Worm (Caenorhabditis elegans) whole organism, L1 larva: ENCODE data around the gene F09B12.7.
A peak's percentile ranks its signal among the peaks of the same experiment; 100 is the strongest.

Source experiments
- C04F5.9 ChIP-seq: sonication (generic microtip); optimal IDR thresholded peaks from 2 replicates; lab custom pipeline; 2016; ENCODE audit warnings: missing genetic modification characterization, missing compliant biosample characterization
- C34B4.2 ChIP-seq: sonication (generic microtip); optimal IDR thresholded peaks from 2 replicates; lab custom pipeline; 2017; ENCODE audit warnings: mild to moderate bottlenecking, missing genetic modification characterization, missing compliant biosample characterization
- F16B12.6 ChIP-seq: fragments of 150-350 bp; optimal IDR thresholded peaks from 2 replicates; lab custom pipeline; 2014; ENCODE audit warnings: missing biosample characterization, missing genetic modification characterization
- Y116A8C.19 ChIP-seq: sonication (generic microtip); optimal IDR thresholded peaks from 2 replicates; lab custom pipeline; 2016; ENCODE audit warnings: missing compliant biosample characterization, missing genetic modification characterization, borderline replicate concordance
- aly-2 ChIP-seq: fragments of 150-350 bp; optimal IDR thresholded peaks from 2 replicates; lab custom pipeline; 2014; ENCODE audit warnings: missing biosample characterization, missing genetic modification characterization
- blmp-1 ChIP-seq: fragments of 150-350 bp; optimal IDR thresholded peaks from 2 replicates; lab custom pipeline; 2014; ENCODE audit warnings: missing biosample characterization, missing genetic modification characterization
- ceh-63 ChIP-seq: fragments of 200-800 bp; sonication (Bioruptor generic); optimal IDR thresholded peaks from 2 replicates; lab custom pipeline; 2018; ENCODE audit warnings: mild to moderate bottlenecking, missing genetic modification characterization, missing compliant biosample characterization
- ceh-82 ChIP-seq, 3 experiments: fragments of 150-350 bp in 1 of 3; sonication (generic microtip) in 2 of 3; optimal IDR thresholded peaks; 2 replicates each; lab custom pipeline; 2014 to 2017; ENCODE audit warnings: missing biosample characterization in 3 of 3, missing genetic modification characterization in 3 of 3
- ces-1 ChIP-seq: fragments of 150-350 bp; optimal IDR thresholded peaks from 2 replicates; lab custom pipeline; 2014; ENCODE audit warnings: missing biosample characterization, missing genetic modification reagents, missing genetic modification characterization
- dpl-1 ChIP-seq, 3 experiments: fragments of 150-350 bp in 2 of 3; sonication (generic microtip) in 1 of 3; optimal IDR thresholded peaks; 2 replicates each; lab custom pipeline; 2014 to 2017; ENCODE audit warnings: missing biosample characterization in 3 of 3, missing genetic modification characterization in 3 of 3, missing genetic modification reagents in 3 of 3
- dsc-1 ChIP-seq: sonication (generic microtip); optimal IDR thresholded peaks from 2 replicates; lab custom pipeline; 2016; ENCODE audit warnings: mild to moderate bottlenecking, missing genetic modification characterization, missing compliant biosample characterization
- efl-1 ChIP-seq, 4 experiments: fragments of 150-350 bp; optimal IDR thresholded peaks in 3 of 4; peaks in 1 of 4; 1 replicate in 1 of 4; 2 replicates in 3 of 4; lab custom pipeline; 2014; ENCODE audit warnings: missing biosample characterization in 2 of 4, missing genetic modification characterization in 2 of 4, missing genetic modification reagents in 2 of 4
- efl-3 ChIP-seq: fragments of 200-800 bp; sonication (Bioruptor generic); optimal IDR thresholded peaks from 2 replicates; lab custom pipeline; 2018; ENCODE audit warnings: mild to moderate bottlenecking, missing genetic modification characterization, missing compliant biosample characterization
- egl-13 ChIP-seq: sonication (generic microtip); optimal IDR thresholded peaks from 2 replicates; lab custom pipeline; 2016; ENCODE audit warnings: missing genotype, missing genetic modification reagents, missing genetic modification characterization, missing compliant biosample characterization
- egl-27 ChIP-seq, 2 experiments: fragments of 150-350 bp in 1 of 2; sonication (generic microtip); optimal IDR thresholded peaks; 3 replicates each; lab custom pipeline; 2017 to 2018; ENCODE audit warnings: missing biosample characterization in 2 of 2, missing genetic modification characterization in 2 of 2, missing genetic modification reagents in 2 of 2
- fkh-10 ChIP-seq: sonication (generic microtip); optimal IDR thresholded peaks from 2 replicates; lab custom pipeline; 2017; ENCODE audit warnings: missing biosample characterization, missing genetic modification reagents, missing genetic modification characterization
- fos-1 ChIP-seq: fragments of 150-350 bp; optimal IDR thresholded peaks from 2 replicates; lab custom pipeline; 2014; ENCODE audit warnings: missing biosample characterization, missing genetic modification characterization
- hlh-4 ChIP-seq: sonication (generic microtip); optimal IDR thresholded peaks from 2 replicates; lab custom pipeline; 2016; ENCODE audit warnings: mild to moderate bottlenecking, missing genetic modification characterization, missing compliant biosample characterization
- irx-1 ChIP-seq: sonication (generic microtip); optimal IDR thresholded peaks from 2 replicates; lab custom pipeline; 2016; ENCODE audit warnings: missing genetic modification characterization, missing compliant biosample characterization
- isw-1 ChIP-seq: fragments of 200-800 bp; sonication (Bioruptor generic); IDR thresholded peaks from 2 replicates; pipeline ENCODE4 v1.3.6; 2022; ENCODE audit warnings: missing genetic modification characterization, missing compliant biosample characterization
- jun-1 ChIP-seq: fragments of 150-350 bp; optimal IDR thresholded peaks from 2 replicates; lab custom pipeline; 2014; ENCODE audit warnings: missing biosample characterization, missing genetic modification reagents, missing genetic modification characterization
- lin-14 ChIP-seq: fragments of 200-800 bp; sonication (Bioruptor generic); optimal IDR thresholded peaks from 2 replicates; lab custom pipeline; 2018; ENCODE audit warnings: mild to moderate bottlenecking, missing genetic modification characterization, moderate library complexity, missing compliant biosample characterization
- lin-39 ChIP-seq: fragments of 150-350 bp; optimal IDR thresholded peaks from 2 replicates; lab custom pipeline; 2014; ENCODE audit warnings: missing biosample characterization, missing genetic modification reagents, missing genetic modification characterization
- lir-3 ChIP-seq: sonication (generic microtip); optimal IDR thresholded peaks from 2 replicates; lab custom pipeline; 2016; ENCODE audit warnings: mild to moderate bottlenecking, missing genetic modification characterization, moderate library complexity, missing compliant biosample characterization; ENCODE audit not compliant: poor library complexity
- lsy-2 ChIP-seq, 2 experiments: fragments of 150-350 bp; optimal IDR thresholded peaks; 2 replicates each; lab custom pipeline; 2014; ENCODE audit warnings: missing biosample characterization in 2 of 2, missing genetic modification characterization in 2 of 2
- mep-1 ChIP-seq: fragments of 150-350 bp; optimal IDR thresholded peaks from 2 replicates; lab custom pipeline; 2014; ENCODE audit warnings: missing biosample characterization, missing genetic modification characterization
- nhr-19 ChIP-seq: fragments of 200-800 bp; sonication (Bioruptor generic); conservative IDR thresholded peaks from 2 replicates; pipeline ENCODE4 v1.3.6; 2022; ENCODE audit warnings: missing genetic modification characterization, missing compliant biosample characterization
- nhr-20 ChIP-seq: sonication (generic microtip); optimal IDR thresholded peaks from 2 replicates; lab custom pipeline; 2016; ENCODE audit warnings: mild to moderate bottlenecking, missing genetic modification characterization, missing compliant biosample characterization
- nhr-237 ChIP-seq: fragments of 150-350 bp; optimal IDR thresholded peaks from 2 replicates; lab custom pipeline; 2014; ENCODE audit warnings: missing biosample characterization, missing genetic modification characterization
- nhr-71 ChIP-seq: sonication (generic microtip); optimal IDR thresholded peaks from 2 replicates; lab custom pipeline; 2016; ENCODE audit warnings: mild to moderate bottlenecking, missing genetic modification characterization, moderate library complexity, missing compliant biosample characterization
- nhr-84 ChIP-seq: sonication (generic microtip); optimal IDR thresholded peaks from 2 replicates; lab custom pipeline; 2017; ENCODE audit warnings: missing biosample characterization, missing genetic modification characterization
- nhr-90 ChIP-seq: sonication (generic microtip); optimal IDR thresholded peaks from 2 replicates; lab custom pipeline; 2016; ENCODE audit warnings: mild to moderate bottlenecking, missing genetic modification characterization, missing compliant biosample characterization; ENCODE audit not compliant: poor library complexity
- pag-3 ChIP-seq: sonication (generic microtip); optimal IDR thresholded peaks from 2 replicates; lab custom pipeline; 2017; ENCODE audit warnings: missing genetic modification characterization, mild to moderate bottlenecking, missing compliant biosample characterization, antibody characterized with exemption, borderline replicate concordance; ENCODE audit not compliant: insufficient read depth
- pax-3 ChIP-seq: fragments of 200-800 bp; sonication (Bioruptor generic); optimal IDR thresholded peaks from 2 replicates; lab custom pipeline; 2018; ENCODE audit warnings: mild to moderate bottlenecking, missing genetic modification characterization, moderate library complexity, missing compliant biosample characterization
- rnt-1 ChIP-seq: sonication (generic microtip); optimal IDR thresholded peaks from 2 replicates; lab custom pipeline; 2016; ENCODE audit warnings: mild to moderate bottlenecking, missing genetic modification characterization, moderate library complexity, missing compliant biosample characterization
- skn-1 ChIP-seq: fragments of 150-350 bp; optimal IDR thresholded peaks from 2 replicates; lab custom pipeline; 2014; ENCODE audit warnings: missing biosample characterization, missing genetic modification characterization
- swsn-7 ChIP-seq: sonication (generic microtip); optimal IDR thresholded peaks from 2 replicates; lab custom pipeline; 2016; ENCODE audit warnings: missing genetic modification characterization, missing compliant biosample characterization
- unc-30 ChIP-seq: sonication (generic microtip); optimal IDR thresholded peaks from 2 replicates; lab custom pipeline; 2017; ENCODE audit warnings: missing biosample characterization, missing genetic modification characterization
- unc-62 ChIP-seq: fragments of 150-350 bp; optimal IDR thresholded peaks from 2 replicates; lab custom pipeline; 2014; ENCODE audit warnings: missing biosample characterization, missing genetic modification reagents, missing genetic modification characterization
- unc-98 ChIP-seq: fragments of 200-800 bp; sonication (Bioruptor generic); IDR thresholded peaks from 2 replicates; pipeline ENCODE4 v1.3.6; 2022; ENCODE audit warnings: missing genetic modification characterization, missing compliant biosample characterization
- vab-15 ChIP-seq: sonication (generic microtip); optimal IDR thresholded peaks from 2 replicates; lab custom pipeline; 2017; ENCODE audit warnings: missing genotype, mild to moderate bottlenecking, missing genetic modification characterization, missing compliant biosample characterization
- zip-4 ChIP-seq: fragments of 200-800 bp; sonication (Bioruptor generic); optimal IDR thresholded peaks from 2 replicates; lab custom pipeline; 2018; ENCODE audit warnings: mild to moderate bottlenecking, missing genetic modification characterization, moderate library complexity, missing compliant biosample characterization
- ztf-11 ChIP-seq, 2 experiments: sonication (generic microtip); optimal IDR thresholded peaks; 2 replicates each; lab custom pipeline; 2016 to 2017; ENCODE audit warnings: missing genetic modification characterization in 2 of 2, missing biosample characterization in 1 of 2, missing compliant biosample characterization in 1 of 2
- ztf-4 ChIP-seq: fragments of 150-350 bp; optimal IDR thresholded peaks from 2 replicates; lab custom pipeline; 2014; ENCODE audit warnings: missing biosample characterization, missing genetic modification characterization

F09B12.7 gene

ce11 chrX:15050006-15050405 lies 44.9 kb downstream of the F09B12.7 start:
- TF ChIP-seq efl-1 (optimal IDR thresholded peaks at IDR 0.05; lab: Kevin White, UChicago) (no peak), efl-1 (GFP tag; optimal IDR thresholded peaks at IDR 0.05 in 1 of 2; lab: Kevin White, UChicago) (no peak), efl-3 (GFP tag; lab: Kevin White, UChicago) (no peak), aly-2 (tag; lab: Kevin White, UChicago) (no peak), jun-1 (no peak), ces-1 (no peak), lin-14 (GFP tag; lab: Kevin White, UChicago) (no peak), lsy-2 (tag; optimal IDR thresholded peaks at IDR 0.05; lab: Kevin White, UChicago) (no peak), isw-1 (GFP tag; lab: Robert Waterston, UW) (no peak), ceh-82 (tag; optimal IDR thresholded peaks at IDR 0.05; lab: Kevin White, UChicago) (no peak), fos-1 (tag; lab: Kevin White, UChicago) (no peak), ztf-11 (tag; optimal IDR thresholded peaks at IDR 0.05; lab: Kevin White, UChicago) (no peak), dpl-1 (GFP tag; optimal IDR thresholded peaks at IDR 0.05; lab: Kevin White, UChicago) (no peak), nhr-84 (no peak), Y116A8C.19 (tag; lab: Kevin White, UChicago) (no peak), swsn-7 (no peak), vab-15 (tag; lab: Kevin White, UChicago) (no peak)

DNA sequence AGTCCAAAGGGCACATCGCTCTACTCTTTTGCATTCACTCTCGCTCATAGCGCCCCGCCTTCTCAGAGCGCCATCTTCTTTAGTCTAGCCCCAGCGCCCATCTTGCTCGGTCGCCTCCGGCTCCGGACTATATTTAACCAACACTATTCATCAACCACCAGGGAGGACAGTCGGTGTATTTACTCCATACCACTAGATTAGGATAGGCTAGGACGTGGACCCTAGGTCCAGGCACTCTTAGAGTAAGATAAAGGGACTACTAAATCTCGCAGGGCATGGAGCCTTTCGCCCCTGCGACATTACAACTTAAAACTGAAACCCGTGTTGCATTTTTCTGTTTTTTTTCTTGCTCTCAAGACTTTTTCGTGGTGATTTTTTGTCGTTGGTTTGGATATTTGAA lies 47.3 kb downstream of the F09B12.7 start:
- no peak for TF ChIP-seq nhr-84
- no peak for TF ChIP-seq jun-1
- TF ChIP-seq egl-27 (tag; optimal IDR thresholded peaks at IDR 0.05; lab: Kevin White, UChicago): no peak
- no peak for TF ChIP-seq lin-39 (tag; lab: Kevin White, UChicago)
- no peak for TF ChIP-seq nhr-19 (GFP tag; lab: Robert Waterston, UW)
- TF ChIP-seq nhr-90 (tag; lab: Kevin White, UChicago): no peak
- no peak for TF ChIP-seq rnt-1
- no peak for TF ChIP-seq blmp-1 (tag; lab: Kevin White, UChicago)
- TF ChIP-seq unc-98 (GFP tag; lab: Robert Waterston, UW): no peak
- no peak for TF ChIP-seq irx-1 (tag; lab: Kevin White, UChicago)
- TF ChIP-seq pag-3 (tag; lab: Kevin White, UChicago): no peak
- no peak for TF ChIP-seq lir-3 (tag; lab: Kevin White, UChicago)
- no peak for TF ChIP-seq C34B4.2 (tag; lab: Kevin White, UChicago)

ce11 chrX:15045401-15045800 lies 49.5 kb downstream of the F09B12.7 start:
- no peak for TF ChIP-seq C04F5.9 (tag; lab: Kevin White, UChicago)
- TF ChIP-seq egl-13: no peak
- TF ChIP-seq egl-27 (tag; optimal IDR thresholded peaks at IDR 0.05; lab: Kevin White, UChicago): no peak
- TF ChIP-seq nhr-71 (tag; lab: Kevin White, UChicago): peak; percentile 15
- peak; percentile 47 for TF ChIP-seq lin-14 (GFP tag; lab: Kevin White, UChicago)
- TF ChIP-seq dsc-1: no peak
- TF ChIP-seq ceh-82 (tag; optimal IDR thresholded peaks at IDR 0.05; lab: Kevin White, UChicago): peak in 1 of 3 experiments; percentile 1
- TF ChIP-seq F16B12.6 (tag; lab: Kevin White, UChicago): no peak
- TF ChIP-seq ceh-63 (GFP tag; lab: Kevin White, UChicago): no peak
- TF ChIP-seq lir-3 (tag; lab: Kevin White, UChicago): no peak
- no peak for TF ChIP-seq efl-3 (GFP tag; lab: Kevin White, UChicago)
- TF ChIP-seq zip-4 (GFP tag; lab: Kevin White, UChicago): peak; percentile 13
- no peak for TF ChIP-seq Y116A8C.19 (tag; lab: Kevin White, UChicago)
- TF ChIP-seq unc-62 (GFP tag; lab: Kevin White, UChicago): no peak
- no peak for TF ChIP-seq jun-1
- no peak for TF ChIP-seq nhr-20 (tag; lab: Kevin White, UChicago)
- TF ChIP-seq unc-30 (tag; lab: Kevin White, UChicago): no peak
- TF ChIP-seq rnt-1: peak; percentile 9
- TF ChIP-seq pax-3 (tag; lab: Kevin White, UChicago): no peak
- TF ChIP-seq nhr-237 (tag; lab: Kevin White, UChicago): no peak
- TF ChIP-seq hlh-4 (tag; lab: Kevin White, UChicago): no peak
- TF ChIP-seq skn-1 (tag; lab: Kevin White, UChicago): peak; percentile 49
- TF ChIP-seq ztf-4: no peak
- peak; percentile 1 for TF ChIP-seq mep-1 (tag; lab: Kevin White, UChicago)
- no peak for TF ChIP-seq fkh-10 (GFP tag; lab: Kevin White, UChicago)
